Worm (Caenorhabditis elegans) whole organism, L4 larva: ENCODE measurements around the gene rnf-113.
A peak's percentile ranks its signal among the peaks of the same experiment; 100 is the strongest.

Experiments used
- D1046.2 ChIP-seq: fragments of 200-800 bp; sonication (Bioruptor generic); IDR thresholded peaks from 2 replicates; pipeline ENCODE4 v1.3.6; 2022; ENCODE audit warnings: missing genetic modification characterization, missing compliant biosample characterization
- F26F4.8 ChIP-seq: fragments of 200-800 bp; sonication (Bioruptor generic); conservative IDR thresholded peaks from 2 replicates; pipeline ENCODE4 v1.3.6; 2022; ENCODE audit warnings: missing genetic modification characterization, missing compliant biosample characterization
- F49E8.2 ChIP-seq: sonication (generic microtip); optimal IDR thresholded peaks from 2 replicates; lab custom pipeline; 2016; ENCODE audit warnings: missing compliant biosample characterization, mild to moderate bottlenecking, missing genetic modification characterization, borderline replicate concordance
- R02D3.7 ChIP-seq: fragments of 150-350 bp; sonication (generic microtip); optimal IDR thresholded peaks from 3 replicates; lab custom pipeline; 2014; ENCODE audit warnings: missing biosample characterization, missing genetic modification characterization
- T20F7.1 ChIP-seq: fragments of 200-800 bp; sonication (Bioruptor generic); optimal IDR thresholded peaks from 2 replicates; lab custom pipeline; 2018; ENCODE audit warnings: mild to moderate bottlenecking, missing genetic modification characterization, missing compliant biosample characterization
- T26A8.4 ChIP-seq: fragments of 200-800 bp; sonication (Bioruptor generic); IDR thresholded peaks from 2 replicates; pipeline ENCODE4 v1.3.6; 2022; ENCODE audit warnings: missing genetic modification characterization, missing compliant biosample characterization
- Y105C5A.15 ChIP-seq: fragments of 200-800 bp; sonication (Bioruptor generic); IDR thresholded peaks from 2 replicates; pipeline ENCODE4 v1.3.6; 2022; ENCODE audit warnings: missing genetic modification characterization, missing compliant biosample characterization
- Y48G9A.11 ChIP-seq: fragments of 200-800 bp; sonication (Bioruptor generic); IDR thresholded peaks from 2 replicates; pipeline ENCODE4 v1.3.6; 2022; ENCODE audit warnings: missing genetic modification reagents, missing genetic modification characterization, missing compliant biosample characterization
- ZK546.5 ChIP-seq, 2 experiments: sonication (generic microtip); optimal IDR thresholded peaks; 2 replicates each; lab custom pipeline; 2017; ENCODE audit warnings: missing biosample characterization in 2 of 2, missing genetic modification characterization in 2 of 2
- aha-1 ChIP-seq: fragments of 150-350 bp; peaks from one replicate; lab custom pipeline; 2014; ENCODE audit warnings: missing biosample characterization, missing genetic modification characterization
- aly-2 ChIP-seq: sonication (generic microtip); optimal IDR thresholded peaks from 2 replicates; lab custom pipeline; 2018; ENCODE audit warnings: missing biosample characterization, missing genetic modification characterization
- ama-1 ChIP-seq: fragments of 150-350 bp; optimal IDR thresholded peaks from 2 replicates; lab custom pipeline; 2014; ENCODE audit warnings: inconsistent platforms, mixed read lengths
- ceh-28 ChIP-seq: fragments of 150-350 bp; optimal IDR thresholded peaks from 2 replicates; lab custom pipeline; 2014; ENCODE audit warnings: missing biosample characterization, missing genetic modification reagents, missing genetic modification characterization
- ceh-32 ChIP-seq: sonication (generic microtip); optimal IDR thresholded peaks from 2 replicates; lab custom pipeline; 2016; ENCODE audit warnings: mild to moderate bottlenecking, missing genetic modification characterization, missing compliant biosample characterization; ENCODE audit not compliant: poor library complexity
- ctbp-1 ChIP-seq: fragments of 200-800 bp; sonication (Bioruptor generic); IDR thresholded peaks from 2 replicates; pipeline ENCODE4 v1.3.6; 2022; ENCODE audit warnings: missing genetic modification reagents, missing genetic modification characterization, missing compliant biosample characterization
- egl-27 ChIP-seq: sonication (generic microtip); optimal IDR thresholded peaks from 3 replicates; lab custom pipeline; 2017; ENCODE audit warnings: missing biosample characterization, missing genetic modification reagents, missing genetic modification characterization
- egl-43 ChIP-seq: fragments of 200-800 bp; sonication (Bioruptor generic); IDR thresholded peaks from 2 replicates; pipeline ENCODE4 v1.3.6; 2022; ENCODE audit warnings: missing genetic modification reagents, missing genetic modification characterization, missing compliant biosample characterization
- fos-1 ChIP-seq: fragments of 150-350 bp; optimal IDR thresholded peaks from 2 replicates; lab custom pipeline; 2014; ENCODE audit warnings: missing biosample characterization, missing genetic modification characterization
- hlh-30 ChIP-seq: sonication (generic microtip); optimal IDR thresholded peaks from 2 replicates; lab custom pipeline; 2017; ENCODE audit warnings: antibody characterized with exemption, mild to moderate bottlenecking, missing genetic modification characterization, missing compliant biosample characterization; ENCODE audit not compliant: insufficient read depth
- jun-1 ChIP-seq: fragments of 150-350 bp; optimal IDR thresholded peaks from 2 replicates; lab custom pipeline; 2014; ENCODE audit warnings: missing biosample characterization, missing genetic modification reagents, missing genetic modification characterization
- lin-1 ChIP-seq: fragments of 200-800 bp; sonication (Bioruptor generic); IDR thresholded peaks from 2 replicates; pipeline ENCODE4 v1.3.6; 2022; ENCODE audit warnings: missing genetic modification reagents, missing genetic modification characterization, missing compliant biosample characterization
- lin-15B ChIP-seq: fragments of 150-350 bp; sonication (generic microtip); optimal IDR thresholded peaks from 3 replicates; lab custom pipeline; 2014; ENCODE audit warnings: missing biosample characterization, missing genetic modification characterization
- lin-38 ChIP-seq: fragments of 200-800 bp; sonication (Bioruptor generic); IDR thresholded peaks from 2 replicates; pipeline ENCODE4 v1.3.6; 2022; ENCODE audit warnings: missing genetic modification reagents, missing genetic modification characterization, missing compliant biosample characterization
- lir-3 ChIP-seq: sonication (generic microtip); optimal IDR thresholded peaks from 2 replicates; lab custom pipeline; 2016; ENCODE audit warnings: mild to moderate bottlenecking, missing genetic modification characterization, missing compliant biosample characterization
- lsy-2 ChIP-seq, 2 experiments: fragments of 150-350 bp in 1 of 2; sonication (generic microtip) in 1 of 2; optimal IDR thresholded peaks; 2 replicates each; lab custom pipeline; 2014 to 2017; ENCODE audit warnings: missing biosample characterization in 2 of 2, missing genetic modification characterization in 2 of 2
- madf-9 ChIP-seq: fragments of 200-800 bp; sonication (Bioruptor generic); conservative IDR thresholded peaks from 2 replicates; pipeline ENCODE4 v1.3.6; 2022; ENCODE audit warnings: missing genetic modification reagents, missing genetic modification characterization, missing compliant biosample characterization
- mdl-1 ChIP-seq, 2 experiments: fragments of 150-350 bp in 1 of 2; sonication (generic microtip) in 1 of 2; optimal IDR thresholded peaks; 2 replicates each; lab custom pipeline; 2014 to 2017; ENCODE audit warnings: missing biosample characterization in 2 of 2, missing genetic modification characterization in 2 of 2
- mdt-29 ChIP-seq: fragments of 200-800 bp; sonication (Bioruptor generic); IDR thresholded peaks from 2 replicates; pipeline ENCODE4 v1.3.6; 2022; ENCODE audit warnings: missing genetic modification reagents, missing genetic modification characterization, missing compliant biosample characterization
- mep-1 ChIP-seq: fragments of 150-350 bp; sonication (generic microtip); optimal IDR thresholded peaks from 3 replicates; lab custom pipeline; 2014; ENCODE audit warnings: missing biosample characterization, missing genetic modification characterization
- mxl-2 ChIP-seq: fragments of 200-800 bp; sonication (Bioruptor generic); conservative IDR thresholded peaks from 2 replicates; pipeline ENCODE4 v1.3.6; 2022; ENCODE audit warnings: missing genetic modification reagents, missing genetic modification characterization, missing compliant biosample characterization
- mxl-3 ChIP-seq: fragments of 200-800 bp; sonication (Bioruptor generic); optimal IDR thresholded peaks from 2 replicates; lab custom pipeline; 2018; ENCODE audit warnings: mild to moderate bottlenecking, missing genetic modification characterization, missing compliant biosample characterization
- nhr-10 ChIP-seq: fragments of 150-350 bp; optimal IDR thresholded peaks from 2 replicates; lab custom pipeline; 2014; ENCODE audit warnings: missing biosample characterization, missing genetic modification characterization
- nhr-237 ChIP-seq: sonication (generic microtip); optimal IDR thresholded peaks from 2 replicates; lab custom pipeline; 2017; ENCODE audit warnings: missing biosample characterization, missing genetic modification characterization
- nhr-28 ChIP-seq: fragments of 150-350 bp; optimal IDR thresholded peaks from 2 replicates; lab custom pipeline; 2014; ENCODE audit warnings: missing biosample characterization, missing genetic modification characterization
- nhr-42 ChIP-seq: fragments of 200-800 bp; sonication (Bioruptor generic); IDR thresholded peaks from 2 replicates; pipeline ENCODE4 v1.3.6; 2022; ENCODE audit warnings: missing genetic modification characterization, missing compliant biosample characterization
- nhr-48 ChIP-seq: sonication (generic microtip); optimal IDR thresholded peaks from 2 replicates; lab custom pipeline; 2016; ENCODE audit warnings: mild to moderate bottlenecking, missing genetic modification characterization, missing compliant biosample characterization
- nhr-76 ChIP-seq: fragments of 150-350 bp; optimal IDR thresholded peaks from 2 replicates; lab custom pipeline; 2014; ENCODE audit warnings: missing biosample characterization, missing genetic modification characterization
- nhr-77 ChIP-seq: fragments of 150-350 bp; optimal IDR thresholded peaks from 2 replicates; lab custom pipeline; 2014; ENCODE audit warnings: missing biosample characterization, missing genetic modification characterization
- pha-4 ChIP-seq, 2 experiments: fragments of 150-350 bp in 1 of 2; fragments of 200-800 bp in 1 of 2; sonication (Bioruptor generic) in 1 of 2; IDR thresholded peaks in 1 of 2; optimal IDR thresholded peaks in 1 of 2; 2 replicates each; pipeline versions ENCODE4 v1.3.6 to Lab custom; 2014 to 2022; ENCODE audit warnings: missing genetic modification characterization in 2 of 2, missing genetic modification reagents in 2 of 2, missing biosample characterization in 1 of 2, missing compliant biosample characterization in 1 of 2
- rbr-2 ChIP-seq: sonication (generic microtip); optimal IDR thresholded peaks from 2 replicates; lab custom pipeline; 2016; ENCODE audit warnings: missing genotype, missing genetic modification characterization, missing compliant biosample characterization
- skn-1 ChIP-seq: fragments of 150-350 bp; optimal IDR thresholded peaks from 2 replicates; lab custom pipeline; 2014; ENCODE audit warnings: missing biosample characterization, missing genetic modification characterization
- snpc-1.2 ChIP-seq: fragments of 200-800 bp; sonication (Bioruptor generic); IDR thresholded peaks from 2 replicates; pipeline ENCODE4 v1.3.6; 2022; ENCODE audit warnings: missing genetic modification reagents, missing genetic modification characterization, missing compliant biosample characterization
- spr-3 ChIP-seq: fragments of 200-800 bp; sonication (Bioruptor generic); optimal IDR thresholded peaks from 2 replicates; lab custom pipeline; 2018; ENCODE audit warnings: mild to moderate bottlenecking, missing genetic modification characterization, missing compliant biosample characterization
- unc-130 ChIP-seq: sonication (generic microtip); optimal IDR thresholded peaks from 2 replicates; lab custom pipeline; 2016; ENCODE audit warnings: missing genetic modification reagents, missing genetic modification characterization, missing compliant biosample characterization
- unc-39 ChIP-seq: sonication (generic microtip); optimal IDR thresholded peaks from 2 replicates; lab custom pipeline; 2017; ENCODE audit warnings: missing biosample characterization, missing genetic modification characterization
- unc-62 ChIP-seq, 3 experiments: fragments of 150-350 bp in 1 of 3; sonication (generic microtip); optimal IDR thresholded peaks in 2 of 3; peaks in 1 of 3; 1 replicate in 1 of 3; 2 replicates in 2 of 3; lab custom pipeline; 2014 to 2017; ENCODE audit warnings: missing biosample characterization in 3 of 3, missing genetic modification characterization in 3 of 3, missing genetic modification reagents in 3 of 3, missing genotype in 1 of 3
- zfp-2 ChIP-seq: sonication (generic microtip); optimal IDR thresholded peaks from 2 replicates; lab custom pipeline; 2016; ENCODE audit warnings: mild to moderate bottlenecking, missing genetic modification characterization, missing compliant biosample characterization
- zfp-3 ChIP-seq: fragments of 200-800 bp; sonication (Bioruptor generic); conservative IDR thresholded peaks from 2 replicates; pipeline ENCODE4 v1.3.6; 2022; ENCODE audit warnings: missing genetic modification reagents, missing genetic modification characterization, missing compliant biosample characterization
- zip-11 ChIP-seq: fragments of 200-800 bp; sonication (Bioruptor generic); IDR thresholded peaks from 2 replicates; pipeline ENCODE4 v1.3.6; 2022; ENCODE audit warnings: missing genetic modification characterization, missing compliant biosample characterization
- ztf-11 ChIP-seq: fragments of 150-350 bp; optimal IDR thresholded peaks from 2 replicates; lab custom pipeline; 2014; ENCODE audit warnings: missing biosample characterization, missing genetic modification characterization
- ztf-7 ChIP-seq: fragments of 150-350 bp; optimal IDR thresholded peaks from 2 replicates; lab custom pipeline; 2014; ENCODE audit warnings: missing biosample characterization, missing genetic modification characterization

Gene rnf-113

DNA sequence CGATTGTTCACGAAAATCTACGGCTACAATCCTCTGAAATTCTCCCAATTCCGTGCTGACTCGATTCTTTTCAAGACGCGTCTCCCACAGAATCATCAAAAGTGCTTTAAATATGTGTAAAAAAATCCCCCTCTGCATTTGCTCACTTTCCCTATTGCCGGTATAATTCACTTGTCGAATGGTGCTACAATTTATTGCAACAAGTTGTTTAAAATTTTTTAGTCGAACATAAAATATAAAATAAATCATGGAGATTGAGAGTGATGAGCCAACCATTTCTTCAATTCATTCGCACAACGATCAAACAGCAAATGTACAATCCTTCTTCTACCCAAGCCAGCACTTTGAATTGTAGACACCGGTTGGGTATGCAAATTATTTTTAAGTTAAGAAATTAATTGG, 11.0 kb downstream of the rnf-113 start (continued):
- TF ChIP-seq T26A8.4 (GFP tag; lab: Robert Waterston, UW) = 0 out of 2 replicates have a peak, but pooled peaks have one; percentile 52
- TF ChIP-seq ctbp-1 (GFP tag; lab: Robert Waterston, UW) = peak; percentile 53; the same call in 1 of the 2 replicates
- no peak for TF ChIP-seq skn-1
- TF ChIP-seq egl-43 = peak; percentile 39; the same call in 1 of the 2 replicates
- TF ChIP-seq nhr-77 = no peak
- TF ChIP-seq jun-1 (tag; lab: Kevin White, UChicago) = no peak
- TF ChIP-seq nhr-42 = no peak
- TF ChIP-seq snpc-1.2 (GFP tag; lab: Robert Waterston, UW) = peak; percentile 65; the same call in 1 of the 2 replicates
- peak; percentile 91 for TF ChIP-seq F49E8.2 (tag; lab: Kevin White, UChicago)
- TF ChIP-seq ztf-7 = no peak
- TF ChIP-seq T20F7.1 (GFP tag; lab: Kevin White, UChicago) = no peak
- TF ChIP-seq nhr-10 = no peak
- no peak for TF ChIP-seq ceh-32 (tag; lab: Kevin White, UChicago)
- TF ChIP-seq mxl-3 = no peak
- no peak for TF ChIP-seq Y105C5A.15
- peak; percentile 64 for TF ChIP-seq Y48G9A.11 (GFP tag; lab: Robert Waterston, UW)
- peak; percentile 69; the same call in 1 of the 2 replicates for TF ChIP-seq lin-1 (GFP tag; lab: Robert Waterston, UW)
- TF ChIP-seq aha-1 (tag; lab: Kevin White, UChicago) = no peak
- TF ChIP-seq zfp-2 (tag; lab: Kevin White, UChicago) = no peak
- no peak for TF ChIP-seq rbr-2 (tag; lab: Kevin White, UChicago)
- 0 out of 2 replicates have a peak, but pooled peaks have one; percentile 20 for TF ChIP-seq F26F4.8 (GFP tag; lab: Robert Waterston, UW)
- TF ChIP-seq egl-27 (tag; lab: Kevin White, UChicago) = no peak
- no peak for TF ChIP-seq lin-15B (tag; lab: Kevin White, UChicago)
- no peak for TF ChIP-seq zfp-3
- TF ChIP-seq ceh-28 = no peak
- no peak for TF ChIP-seq aly-2
- no peak for TF ChIP-seq lsy-2 (tag; optimal IDR thresholded peaks at IDR 0.05; lab: Kevin White, UChicago)
- no peak for TF ChIP-seq nhr-237 (tag; lab: Kevin White, UChicago)
- no peak for TF ChIP-seq nhr-76 (tag; lab: Kevin White, UChicago)
- no peak for TF ChIP-seq mxl-2 (GFP tag; lab: Robert Waterston, UW)
- TF ChIP-seq mdt-29 = peak; percentile 45; the same call in 1 of the 2 replicates
- no peak for TF ChIP-seq unc-39 (tag; lab: Kevin White, UChicago)
- TF ChIP-seq ama-1 (lab: Kevin White, UChicago) = no peak
- peak; percentile 69; the same call in 1 of the 2 replicates for TF ChIP-seq pha-4 (GFP tag; IDR thresholded peaks at IDR 0.05; lab: Robert Waterston, UW)
- no peak for TF ChIP-seq pha-4 (tag; optimal IDR thresholded peaks at IDR 0.05; lab: Kevin White, UChicago)
- TF ChIP-seq fos-1 (tag; lab: Kevin White, UChicago) = no peak
- TF ChIP-seq lin-38 (GFP tag; lab: Robert Waterston, UW) = peak; percentile 80
- TF ChIP-seq, all 104 proteins: peak for 22

- no peak for TF ChIP-seq zip-11 (GFP tag; lab: Robert Waterston, UW)
- TF ChIP-seq mxl-3 = peak; percentile 90
- TF ChIP-seq nhr-28 = peak; percentile 85
- TF ChIP-seq lin-15B (tag; lab: Kevin White, UChicago) = peak; percentile 24
- TF ChIP-seq nhr-237 (tag; lab: Kevin White, UChicago) = no peak
- peak; percentile 89 for TF ChIP-seq F49E8.2 (tag; lab: Kevin White, UChicago)
- peak in 1 of 2 experiments; percentile 87 for TF ChIP-seq lsy-2 (tag; optimal IDR thresholded peaks at IDR 0.05; lab: Kevin White, UChicago)
- TF ChIP-seq madf-9 = peak; percentile 83; the same call in 1 of the 2 replicates
- TF ChIP-seq mdl-1 (tag; optimal IDR thresholded peaks at IDR 0.05; lab: Kevin White, UChicago) = peak; percentile 29 to 88
- TF ChIP-seq ztf-11 (tag; lab: Kevin White, UChicago) = no peak
- TF ChIP-seq ztf-7 = no peak
- TF ChIP-seq spr-3 (GFP tag; lab: Kevin White, UChicago) = no peak
- peak; percentile 75 for TF ChIP-seq nhr-48 (tag; lab: Kevin White, UChicago)
- peak; percentile 86 for TF ChIP-seq mep-1
- TF ChIP-seq ZK546.5 (tag; optimal IDR thresholded peaks at IDR 0.05; lab: Kevin White, UChicago) = no peak
- TF ChIP-seq lir-3 = no peak
- peak; percentile 88 for TF ChIP-seq hlh-30
- no peak for TF ChIP-seq R02D3.7 (tag; lab: Kevin White, UChicago)
- TF ChIP-seq D1046.2 = 0 out of 2 replicates have a peak, but pooled peaks have one; percentile 45
- TF ChIP-seq unc-62 (GFP tag; optimal IDR thresholded peaks at IDR 0.05 in 1 of 2; lab: Kevin White, UChicago) = peak in 1 of 2 experiments; percentile 20
- TF ChIP-seq unc-62 (tag; optimal IDR thresholded peaks at IDR 0.05; lab: Kevin White, UChicago) = no peak
- TF ChIP-seq unc-130 (GFP tag; lab: Kevin White, UChicago) = peak; percentile 95
Measured at ce11 chrIII:10742382-10742860, 15.0 kb downstream of the rnf-113 start, which contains the start of the genes tbb-1 and rib-2. Gene tbb-1 (minus strand): TSS chrIII:10742432. Gene rib-2 (plus strand): TSS chrIII:10742810.
